Worm (Caenorhabditis elegans) whole organism, mixed stage, embryonic: ENCODE results near the gene F46F5.7.

Experiments
- M03D4.4 ChIP-seq: sonication (generic microtip); optimal IDR thresholded peaks from 2 replicates; lab custom pipeline; 2017; ENCODE audit warnings: mild to moderate bottlenecking, missing genetic modification characterization, missing compliant biosample characterization
- elt-1 ChIP-seq: sonication (generic microtip); optimal IDR thresholded peaks from 2 replicates; lab custom pipeline; 2017; ENCODE audit warnings: missing genetic modification characterization, mild to moderate bottlenecking, missing compliant biosample characterization, antibody characterized with exemption, moderate library complexity, borderline replicate concordance; ENCODE audit not compliant: insufficient read depth
- lsy-2 ChIP-seq: fragments of 150-350 bp; optimal IDR thresholded peaks from 2 replicates; lab custom pipeline; 2014; ENCODE audit warnings: missing biosample characterization, missing genetic modification characterization
- nhr-12 ChIP-seq: fragments of 150-350 bp; optimal IDR thresholded peaks from 2 replicates; lab custom pipeline; 2014; ENCODE audit warnings: missing biosample characterization, missing genetic modification characterization
- nhr-237 ChIP-seq: fragments of 150-350 bp; optimal IDR thresholded peaks from 2 replicates; lab custom pipeline; 2014; ENCODE audit warnings: missing biosample characterization, missing genetic modification characterization
- nhr-28 ChIP-seq: fragments of 150-350 bp; optimal IDR thresholded peaks from 2 replicates; lab custom pipeline; 2014; ENCODE audit warnings: missing biosample characterization, missing genetic modification characterization
- nhr-76 ChIP-seq: sonication (generic microtip); optimal IDR thresholded peaks from 2 replicates; lab custom pipeline; 2017; ENCODE audit warnings: missing biosample characterization, missing genetic modification characterization
- snpc-4 ChIP-seq: fragments of 150-350 bp; optimal IDR thresholded peaks from 2 replicates; lab custom pipeline; 2014; ENCODE audit warnings: missing biosample characterization, missing genetic modification characterization

ce11 chrII:825521-825920 is 5.1 kb upstream of the F46F5.7 start, which contains the start of gene F28A10.1:
- TF ChIP-seq nhr-237 (tag; lab: Kevin White, UChicago), result no peak
- no peak for TF ChIP-seq nhr-12 (tag; lab: Kevin White, UChicago)
- no peak for TF ChIP-seq nhr-76
- no peak for TF ChIP-seq snpc-4 (tag; lab: Kevin White, UChicago)
- no peak for TF ChIP-seq M03D4.4
- no peak for TF ChIP-seq nhr-28 (tag; lab: Kevin White, UChicago)
- no peak for TF ChIP-seq lsy-2 (tag; lab: Kevin White, UChicago)
- no peak for TF ChIP-seq elt-1 (tag; lab: Kevin White, UChicago)
